Worm (Caenorhabditis elegans) whole organism, mixed stage, embryonic: ENCODE measurements around the gene T05B4.13.

Experiments used
- bed-3 ChIP-seq: fragments of 200-800 bp; sonication (Bioruptor generic); optimal IDR thresholded peaks from 3 replicates; lab custom pipeline; 2018; ENCODE audit warnings: mild to moderate bottlenecking, missing genetic modification characterization, moderate library complexity, missing compliant biosample characterization
- blmp-1 ChIP-seq: fragments of 150-350 bp; optimal IDR thresholded peaks from 2 replicates; lab custom pipeline; 2014; ENCODE audit warnings: missing biosample characterization, missing genetic modification characterization
- ceh-43 ChIP-seq: fragments of 200-800 bp; sonication (Bioruptor generic); optimal IDR thresholded peaks from 2 replicates; lab custom pipeline; 2018; ENCODE audit warnings: mild to moderate bottlenecking, missing genetic modification characterization, moderate library complexity, missing compliant biosample characterization
- ceh-83 ChIP-seq: fragments of 200-800 bp; sonication (Bioruptor generic); optimal IDR thresholded peaks from 2 replicates; lab custom pipeline; 2018; ENCODE audit warnings: mild to moderate bottlenecking, missing genetic modification characterization, missing compliant biosample characterization
- elt-1 ChIP-seq: sonication (generic microtip); optimal IDR thresholded peaks from 2 replicates; lab custom pipeline; 2017; ENCODE audit warnings: missing genetic modification characterization, mild to moderate bottlenecking, missing compliant biosample characterization, antibody characterized with exemption, moderate library complexity, borderline replicate concordance; ENCODE audit not compliant: insufficient read depth
- elt-3 ChIP-seq: fragments of 150-350 bp; optimal IDR thresholded peaks from 2 replicates; lab custom pipeline; 2014; ENCODE audit warnings: missing biosample characterization, missing genetic modification characterization
- lin-13 ChIP-seq: fragments of 150-350 bp; optimal IDR thresholded peaks from 2 replicates; lab custom pipeline; 2014; ENCODE audit warnings: missing biosample characterization, missing genetic modification characterization
- nhr-12 ChIP-seq: fragments of 150-350 bp; optimal IDR thresholded peaks from 2 replicates; lab custom pipeline; 2014; ENCODE audit warnings: missing biosample characterization, missing genetic modification characterization
- nhr-237 ChIP-seq: fragments of 150-350 bp; optimal IDR thresholded peaks from 2 replicates; lab custom pipeline; 2014; ENCODE audit warnings: missing biosample characterization, missing genetic modification characterization
- nhr-76 ChIP-seq: sonication (generic microtip); optimal IDR thresholded peaks from 2 replicates; lab custom pipeline; 2017; ENCODE audit warnings: missing biosample characterization, missing genetic modification characterization
- ztf-11 ChIP-seq: fragments of 150-350 bp; optimal IDR thresholded peaks from 2 replicates; lab custom pipeline; 2014; ENCODE audit warnings: missing biosample characterization, missing genetic modification characterization

DNA sequence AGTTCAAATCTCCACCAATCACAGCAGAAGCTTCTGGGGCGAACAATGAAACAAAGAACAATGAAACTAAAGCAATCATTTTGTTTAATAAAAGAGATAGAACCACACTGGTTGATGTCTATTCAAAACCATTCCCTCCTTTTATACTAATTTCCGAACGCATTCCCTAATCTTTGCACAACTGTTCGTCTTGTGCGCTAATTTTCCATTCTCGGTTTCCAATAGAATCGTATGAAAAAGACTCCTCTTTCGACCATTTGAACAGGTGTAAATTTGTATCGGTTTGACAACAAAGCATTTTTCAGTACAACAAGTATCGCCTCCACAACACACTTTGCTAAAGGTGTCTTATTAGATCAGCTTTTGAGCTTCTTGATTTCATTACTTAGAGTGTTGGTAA, 11.3 kb downstream of the T05B4.13 start, which contains the start of gene T05B4.8:
- no peak for TF ChIP-seq ztf-11 (tag; lab: Kevin White, UChicago)
- TF ChIP-seq elt-3 (tag; lab: Kevin White, UChicago) = no peak
- TF ChIP-seq nhr-76 (tag; lab: Kevin White, UChicago) = no peak
- TF ChIP-seq ceh-43 (GFP tag; lab: Kevin White, UChicago) = no peak
- no peak for TF ChIP-seq elt-1 (tag; lab: Kevin White, UChicago)
- no peak for TF ChIP-seq ceh-83 (GFP tag; lab: Kevin White, UChicago)
- TF ChIP-seq blmp-1 (tag; lab: Kevin White, UChicago) = no peak
- no peak for TF ChIP-seq lin-13
- no peak for TF ChIP-seq nhr-12 (tag; lab: Kevin White, UChicago)
- TF ChIP-seq nhr-237 (tag; lab: Kevin White, UChicago) = no peak
- no peak for TF ChIP-seq bed-3 (GFP tag; lab: Kevin White, UChicago)
